Fruit fly (Drosophila melanogaster) whole organism, pupa: ENCODE measurements around the gene Lcp65Ag2.

ENCODE experiments used
- CG8159 ChIP-seq: fragments of 200-800 bp; sonication (Bioruptor generic); optimal IDR thresholded peaks from 3 replicates; lab custom pipeline; 2018; ENCODE audit warnings: missing biosample characterization, mild to moderate bottlenecking, missing genetic modification characterization, moderate library complexity
- CG9948 ChIP-seq: fragments of 200-800 bp; sonication (Bioruptor generic); optimal IDR thresholded peaks from 2 replicates; lab custom pipeline; 2018; ENCODE audit warnings: missing biosample characterization, mild to moderate bottlenecking, missing genetic modification characterization, moderate library complexity

DNA sequence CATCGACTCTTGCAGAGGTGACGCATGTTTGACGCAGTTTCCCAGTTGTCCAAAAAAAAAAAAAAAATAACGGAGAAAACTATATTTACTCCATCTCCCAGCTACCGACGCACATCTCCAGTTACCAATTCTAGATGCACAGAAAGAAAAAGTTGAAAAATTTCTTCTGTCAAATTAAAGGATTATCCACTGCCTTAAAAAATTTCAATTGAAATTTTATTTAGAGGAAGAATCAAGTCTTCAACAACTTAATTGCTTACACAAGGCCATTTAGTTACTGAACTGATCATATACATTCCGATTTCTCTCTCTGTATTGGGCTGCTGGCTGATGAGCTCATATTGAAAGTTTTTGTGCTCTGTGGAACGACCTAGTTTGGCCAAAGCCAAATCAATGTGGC, 47.4 kb downstream of the Lcp65Ag2 start:
- TF ChIP-seq CG9948 (tag; lab: Kevin White, UChicago) (no peak), CG8159 (no peak)
